Worm (Caenorhabditis elegans): Measurements from ENCODE around the gene W10C4.1.

W10C4.1 gene

DNA sequence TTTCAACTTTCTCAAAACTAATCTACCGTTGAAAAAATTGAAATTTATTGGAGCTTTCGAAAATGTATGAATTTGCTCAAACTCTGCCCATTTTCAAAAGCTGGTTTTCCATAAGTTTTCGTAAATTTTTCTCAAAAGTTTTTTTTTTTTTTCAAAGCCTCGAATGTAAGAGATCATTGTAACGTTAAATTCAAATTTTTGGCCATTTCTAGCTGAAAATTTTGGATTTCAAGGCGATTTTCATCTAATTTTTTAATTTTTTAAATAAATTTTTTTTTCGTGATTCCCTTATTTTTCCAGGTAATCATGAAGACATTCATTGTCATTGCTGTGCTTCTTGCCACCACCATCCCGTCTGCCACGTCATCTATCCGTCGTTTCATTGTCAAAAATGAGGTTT lies 23.2 kb upstream of the W10C4.1 start, which contains the start of gene hpo-38:
hpo-38 (plus strand) TSS at position 301 of the 400 bp plus-strand sequence.
- TF ChIP-seq ama-1 (optimal IDR thresholded peaks at IDR 0.05) = no peak
- no peak for TF ChIP-seq R02D3.7 (tag; optimal IDR thresholded peaks at IDR 0.05)
- TF ChIP-seq ZK546.5 (tag; optimal IDR thresholded peaks at IDR 0.05) = no peak
- no peak for TF ChIP-seq unc-39 (tag; optimal IDR thresholded peaks at IDR 0.05)
- TF ChIP-seq eor-1 (tag; optimal IDR thresholded peaks at IDR 0.05) = no peak
- no peak for TF ChIP-seq egl-27 (tag; optimal IDR thresholded peaks at IDR 0.05)
- TF ChIP-seq nhr-28 (tag; optimal IDR thresholded peaks at IDR 0.05) = no peak
- no peak for TF ChIP-seq elt-1 (tag; optimal IDR thresholded peaks at IDR 0.05)

ce11 chrIII:227033-227432 lies 20.1 kb upstream of the W10C4.1 start:
- TF ChIP-seq elt-3 (tag; optimal IDR thresholded peaks at IDR 0.05) = no peak
- no peak for TF ChIP-seq nhr-28 (tag; optimal IDR thresholded peaks at IDR 0.05)
- TF ChIP-seq fkh-2 (tag; optimal IDR thresholded peaks at IDR 0.05) = no peak
- no peak for TF ChIP-seq hmg-11 (tag; optimal IDR thresholded peaks at IDR 0.05)
- TF ChIP-seq ama-1 (optimal IDR thresholded peaks at IDR 0.05) = no peak
- no peak for TF ChIP-seq unc-62 (GFP tag; optimal IDR thresholded peaks at IDR 0.05)
- TF ChIP-seq fos-1 (tag; optimal IDR thresholded peaks at IDR 0.05) = no peak
- no peak for TF ChIP-seq ZK546.5 (tag; optimal IDR thresholded peaks at IDR 0.05)
- TF ChIP-seq lin-39 (tag; optimal IDR thresholded peaks at IDR 0.05) = no peak
- no peak for TF ChIP-seq egl-5 (tag; optimal IDR thresholded peaks at IDR 0.05)
- no peak for TF ChIP-seq elt-1 (tag; optimal IDR thresholded peaks at IDR 0.05)
- TF ChIP-seq aly-2 (tag; optimal IDR thresholded peaks at IDR 0.05) = no peak
- TF ChIP-seq egl-27 (tag; optimal IDR thresholded peaks at IDR 0.05) = no peak
- no peak for TF ChIP-seq nhr-67 (tag; optimal IDR thresholded peaks at IDR 0.05)
- TF ChIP-seq mdl-1 (tag; optimal IDR thresholded peaks at IDR 0.05) = no peak
- no peak for TF ChIP-seq ceh-16 (tag; optimal IDR thresholded peaks at IDR 0.05)
- no peak for TF ChIP-seq nhr-76 (tag; optimal IDR thresholded peaks at IDR 0.05)
- TF ChIP-seq lsy-12 (tag; optimal IDR thresholded peaks at IDR 0.05) = no peak
- no peak for TF ChIP-seq nhr-43 (tag; optimal IDR thresholded peaks at IDR 0.05; ENCODE audit: poor library complexity, severe bottlenecking)
- no peak for TF ChIP-seq jun-1 (tag; optimal IDR thresholded peaks at IDR 0.05)

- no peak for TF ChIP-seq nhr-43 (tag; optimal IDR thresholded peaks at IDR 0.05; ENCODE audit: poor library complexity, severe bottlenecking)
- TF ChIP-seq unc-62 (GFP tag; optimal IDR thresholded peaks at IDR 0.05) = no peak
- TF ChIP-seq fos-1 (tag; optimal IDR thresholded peaks at IDR 0.05) = no peak
- TF ChIP-seq nhr-25 (tag; optimal IDR thresholded peaks at IDR 0.05) = no peak
- TF ChIP-seq lsy-12 (tag; optimal IDR thresholded peaks at IDR 0.05) = no peak
- no peak for TF ChIP-seq elt-3 (tag; optimal IDR thresholded peaks at IDR 0.05)
- no peak for TF ChIP-seq nhr-76 (tag; optimal IDR thresholded peaks at IDR 0.05)
- TF ChIP-seq aly-2 (tag; optimal IDR thresholded peaks at IDR 0.05) = no peak
- no peak for TF ChIP-seq unc-39 (tag; optimal IDR thresholded peaks at IDR 0.05)
- TF ChIP-seq nhr-67 (tag; optimal IDR thresholded peaks at IDR 0.05) = no peak
- TF ChIP-seq fkh-10 (GFP tag; optimal IDR thresholded peaks at IDR 0.05) = no peak
- TF ChIP-seq egl-27 (tag; optimal IDR thresholded peaks at IDR 0.05) = no peak
- no peak for TF ChIP-seq ceh-16 (tag; optimal IDR thresholded peaks at IDR 0.05)
- TF ChIP-seq pha-4 (tag; optimal IDR thresholded peaks at IDR 0.05) = no peak
- no peak for TF ChIP-seq nhr-77 (tag; optimal IDR thresholded peaks at IDR 0.05)
- TF ChIP-seq fkh-2 (tag; optimal IDR thresholded peaks at IDR 0.05) = no peak
Observed at ce11 chrIII:222508-222907, 15.6 kb upstream of the W10C4.1 start.

- TF ChIP-seq hmg-11 (tag; optimal IDR thresholded peaks at IDR 0.05) = peak; percentile 57
- TF ChIP-seq lin-15B (tag; optimal IDR thresholded peaks at IDR 0.05) = no peak
- TF ChIP-seq nfya-1 (tag; optimal IDR thresholded peaks at IDR 0.05; ENCODE audit: insufficient read depth) = peak; percentile 2
Observed at ce11 chrIII:220368-220767, 13.4 kb upstream of the W10C4.1 start.

DNA sequence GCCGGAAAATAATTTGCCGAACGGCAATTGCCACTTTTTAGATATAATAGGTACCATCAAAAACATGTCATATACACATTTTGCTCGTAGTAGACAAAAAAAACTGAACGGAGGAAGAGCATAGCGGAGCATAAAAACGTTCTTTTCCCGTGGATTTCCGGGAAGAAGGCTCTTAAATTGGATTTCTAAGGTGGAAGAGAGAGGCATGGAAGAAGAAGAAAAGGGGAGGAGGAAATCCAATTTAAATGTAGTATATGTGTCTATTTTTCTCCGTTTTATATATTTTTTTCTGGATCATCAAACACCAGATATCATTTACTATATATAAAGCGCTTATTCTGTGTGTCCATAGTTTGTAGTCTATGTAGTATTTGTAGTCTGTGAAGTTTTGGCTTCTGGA lies 4.5 kb upstream of the W10C4.1 start:
- TF ChIP-seq nhr-43 (tag; optimal IDR thresholded peaks at IDR 0.05; ENCODE audit: poor library complexity, severe bottlenecking) = no peak
- TF ChIP-seq nhr-76 (tag; optimal IDR thresholded peaks at IDR 0.05) = no peak
- no peak for TF ChIP-seq ama-1 (optimal IDR thresholded peaks at IDR 0.05)
- no peak for TF ChIP-seq jun-1 (tag; optimal IDR thresholded peaks at IDR 0.05)
- TF ChIP-seq snpc-4 (tag; optimal IDR thresholded peaks at IDR 0.05) = no peak
- TF ChIP-seq elt-3 (tag; optimal IDR thresholded peaks at IDR 0.05) = no peak
- TF ChIP-seq nhr-12 (tag; optimal IDR thresholded peaks at IDR 0.05) = no peak
- no peak for TF ChIP-seq zag-1 (tag; optimal IDR thresholded peaks at IDR 0.05)
- no peak for TF ChIP-seq pqm-1 (tag; optimal IDR thresholded peaks at IDR 0.05)
- TF ChIP-seq sea-2 (GFP tag; optimal IDR thresholded peaks at IDR 0.05) = no peak
- TF ChIP-seq ceh-16 (tag; optimal IDR thresholded peaks at IDR 0.05) = no peak
- TF ChIP-seq ceh-82 (tag; optimal IDR thresholded peaks at IDR 0.05) = no peak

All from whole organism, L3 larva.